Worm (Caenorhabditis elegans) whole organism, mixed stage, embryonic: ENCODE results near the gene nhr-27.

Experiments used
- M03D4.4 ChIP-seq: sonication (generic microtip); optimal IDR thresholded peaks from 2 replicates; lab custom pipeline; 2017; ENCODE audit warnings: mild to moderate bottlenecking, missing genetic modification characterization, missing compliant biosample characterization
- bed-3 ChIP-seq: fragments of 200-800 bp; sonication (Bioruptor generic); optimal IDR thresholded peaks from 3 replicates; lab custom pipeline; 2018; ENCODE audit warnings: mild to moderate bottlenecking, missing genetic modification characterization, moderate library complexity, missing compliant biosample characterization
- blmp-1 ChIP-seq: fragments of 150-350 bp; optimal IDR thresholded peaks from 2 replicates; lab custom pipeline; 2014; ENCODE audit warnings: missing biosample characterization, missing genetic modification characterization
- ceh-43 ChIP-seq: fragments of 200-800 bp; sonication (Bioruptor generic); optimal IDR thresholded peaks from 2 replicates; lab custom pipeline; 2018; ENCODE audit warnings: mild to moderate bottlenecking, missing genetic modification characterization, moderate library complexity, missing compliant biosample characterization
- ceh-83 ChIP-seq: fragments of 200-800 bp; sonication (Bioruptor generic); optimal IDR thresholded peaks from 2 replicates; lab custom pipeline; 2018; ENCODE audit warnings: mild to moderate bottlenecking, missing genetic modification characterization, missing compliant biosample characterization
- ces-1 ChIP-seq: fragments of 150-350 bp; optimal IDR thresholded peaks from 2 replicates; lab custom pipeline; 2014; ENCODE audit warnings: missing biosample characterization, missing genetic modification reagents, missing genetic modification characterization
- cnd-1 ChIP-seq: fragments of 200-800 bp; sonication (Bioruptor generic); optimal IDR thresholded peaks from 2 replicates; lab custom pipeline; 2018; ENCODE audit warnings: mild to moderate bottlenecking, missing genetic modification characterization, missing compliant biosample characterization
- drap-1 ChIP-seq: fragments of 200-800 bp; sonication (Bioruptor generic); optimal IDR thresholded peaks from 3 replicates; lab custom pipeline; 2018; ENCODE audit warnings: mild to moderate bottlenecking, missing genetic modification characterization, missing compliant biosample characterization
- elt-1 ChIP-seq: sonication (generic microtip); optimal IDR thresholded peaks from 2 replicates; lab custom pipeline; 2017; ENCODE audit warnings: missing genetic modification characterization, mild to moderate bottlenecking, missing compliant biosample characterization, antibody characterized with exemption, moderate library complexity, borderline replicate concordance; ENCODE audit not compliant: insufficient read depth
- elt-3 ChIP-seq: fragments of 150-350 bp; optimal IDR thresholded peaks from 2 replicates; lab custom pipeline; 2014; ENCODE audit warnings: missing biosample characterization, missing genetic modification characterization
- flh-1 ChIP-seq: fragments of 200-800 bp; sonication (Bioruptor generic); optimal IDR thresholded peaks from 2 replicates; lab custom pipeline; 2018; ENCODE audit warnings: mild to moderate bottlenecking, missing genetic modification characterization, moderate library complexity, missing compliant biosample characterization
- ham-2 ChIP-seq: fragments of 200-800 bp; sonication (Bioruptor generic); optimal IDR thresholded peaks from 2 replicates; lab custom pipeline; 2018; ENCODE audit warnings: mild to moderate bottlenecking, missing genetic modification characterization, missing compliant biosample characterization
- hlh-1 ChIP-seq: fragments of 150-350 bp; optimal IDR thresholded peaks from 2 replicates; lab custom pipeline; 2014; ENCODE audit warnings: missing biosample characterization, missing genetic modification reagents, missing genetic modification characterization
- lin-13 ChIP-seq: fragments of 150-350 bp; optimal IDR thresholded peaks from 2 replicates; lab custom pipeline; 2014; ENCODE audit warnings: missing biosample characterization, missing genetic modification characterization
- lin-32 ChIP-seq: fragments of 200-800 bp; sonication (Bioruptor generic); optimal IDR thresholded peaks from 2 replicates; lab custom pipeline; 2018; ENCODE audit warnings: mild to moderate bottlenecking, missing genetic modification characterization, missing compliant biosample characterization
- lsy-2 ChIP-seq: fragments of 150-350 bp; optimal IDR thresholded peaks from 2 replicates; lab custom pipeline; 2014; ENCODE audit warnings: missing biosample characterization, missing genetic modification characterization
- mab-5 ChIP-seq: fragments of 150-350 bp; optimal IDR thresholded peaks from 2 replicates; lab custom pipeline; 2014; ENCODE audit warnings: missing biosample characterization, missing genetic modification characterization
- mep-1 ChIP-seq: fragments of 150-350 bp; optimal IDR thresholded peaks from 2 replicates; lab custom pipeline; 2017; ENCODE audit warnings: missing biosample characterization, missing genetic modification reagents, missing genetic modification characterization, inconsistent platforms
- mls-2 ChIP-seq: sonication (generic microtip); optimal IDR thresholded peaks from 2 replicates; lab custom pipeline; 2016; ENCODE audit warnings: mild to moderate bottlenecking, missing genetic modification characterization, moderate library complexity, missing compliant biosample characterization
- nhr-2 ChIP-seq: fragments of 150-350 bp; optimal IDR thresholded peaks from 2 replicates; lab custom pipeline; 2014; ENCODE audit warnings: missing biosample characterization, missing genetic modification characterization
- nhr-237 ChIP-seq: fragments of 150-350 bp; optimal IDR thresholded peaks from 2 replicates; lab custom pipeline; 2014; ENCODE audit warnings: missing biosample characterization, missing genetic modification characterization
- nhr-28 ChIP-seq: fragments of 150-350 bp; optimal IDR thresholded peaks from 2 replicates; lab custom pipeline; 2014; ENCODE audit warnings: missing biosample characterization, missing genetic modification characterization
- nhr-76 ChIP-seq: sonication (generic microtip); optimal IDR thresholded peaks from 2 replicates; lab custom pipeline; 2017; ENCODE audit warnings: missing biosample characterization, missing genetic modification characterization
- pha-4 ChIP-seq: fragments of 150-350 bp; optimal IDR thresholded peaks from 2 replicates; lab custom pipeline; 2018; ENCODE audit warnings: missing biosample characterization, missing genetic modification reagents, missing genetic modification characterization
- sem-2 ChIP-seq: fragments of 200-800 bp; sonication (Bioruptor generic); optimal IDR thresholded peaks from 2 replicates; lab custom pipeline; 2018; ENCODE audit warnings: mild to moderate bottlenecking, missing genetic modification characterization, missing compliant biosample characterization
- snpc-4 ChIP-seq: fragments of 150-350 bp; optimal IDR thresholded peaks from 2 replicates; lab custom pipeline; 2014; ENCODE audit warnings: missing biosample characterization, missing genetic modification characterization
- sptf-1 ChIP-seq: sonication (generic microtip); optimal IDR thresholded peaks from 2 replicates; lab custom pipeline; 2017; ENCODE audit warnings: mild to moderate bottlenecking, missing genetic modification characterization, moderate library complexity, missing compliant biosample characterization
- tbx-8 ChIP-seq: fragments of 200-800 bp; sonication (Bioruptor generic); optimal IDR thresholded peaks from 2 replicates; lab custom pipeline; 2018; ENCODE audit warnings: mild to moderate bottlenecking, missing genetic modification characterization, moderate library complexity, missing compliant biosample characterization
- unc-120 ChIP-seq: sonication (generic microtip); optimal IDR thresholded peaks from 2 replicates; lab custom pipeline; 2017; ENCODE audit warnings: missing genetic modification characterization, missing compliant biosample characterization; ENCODE audit not compliant: poor library complexity, severe bottlenecking
- unc-39 ChIP-seq: fragments of 150-350 bp; optimal IDR thresholded peaks from 2 replicates; lab custom pipeline; 2014; ENCODE audit warnings: missing biosample characterization, missing genetic modification characterization
- unc-62 ChIP-seq: fragments of 150-350 bp; optimal IDR thresholded peaks from 2 replicates; lab custom pipeline; 2014; ENCODE audit warnings: missing biosample characterization, missing genetic modification reagents, missing genetic modification characterization
- zip-8 ChIP-seq: fragments of 150-350 bp; optimal IDR thresholded peaks from 2 replicates; lab custom pipeline; 2014; ENCODE audit warnings: missing biosample characterization, missing genetic modification characterization
- ztf-11 ChIP-seq: fragments of 150-350 bp; optimal IDR thresholded peaks from 2 replicates; lab custom pipeline; 2014; ENCODE audit warnings: missing biosample characterization, missing genetic modification characterization

The nhr-27 gene

DNA sequence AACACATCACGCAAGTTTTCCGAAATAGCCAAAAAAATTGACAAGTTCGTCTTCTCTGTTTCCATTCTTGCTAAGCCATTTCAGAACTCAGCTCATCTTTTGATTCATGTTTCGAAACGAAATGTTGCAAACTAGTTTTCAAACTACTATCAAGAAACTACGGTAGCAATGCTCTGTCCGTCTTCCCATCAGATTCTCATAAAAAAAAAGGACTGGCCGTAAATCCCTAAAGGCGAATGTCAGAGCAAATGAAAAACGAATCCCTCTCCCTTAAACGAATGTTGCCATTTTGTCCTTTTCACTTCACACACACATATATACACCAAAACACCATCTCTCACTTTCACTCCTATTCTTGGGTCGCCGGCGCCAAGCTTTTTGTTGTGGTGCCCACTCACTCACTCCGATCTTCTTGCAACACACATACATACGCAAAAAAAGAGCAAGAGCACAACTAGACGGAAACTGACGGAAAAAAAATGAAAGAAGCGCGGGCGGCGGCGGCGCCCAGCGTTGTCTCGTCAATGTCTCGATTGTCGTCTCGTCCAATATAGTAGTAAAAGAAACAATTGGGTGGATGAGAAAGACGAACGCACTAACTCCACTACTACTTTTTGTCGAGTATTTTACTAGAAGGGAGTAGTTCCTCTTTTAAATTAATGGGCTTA, 19.8 kb upstream of the nhr-27 start:
- TF ChIP-seq lin-13 (tag; lab: Kevin White, UChicago) (no peak), snpc-4 (tag; lab: Kevin White, UChicago) (no peak), ztf-11 (tag; lab: Kevin White, UChicago) (no peak), ceh-43 (GFP tag; lab: Kevin White, UChicago) (no peak), mls-2 (tag; lab: Kevin White, UChicago) (no peak), hlh-1 (tag; lab: Kevin White, UChicago) (no peak), elt-3 (tag; lab: Kevin White, UChicago) (no peak), nhr-237 (tag; lab: Kevin White, UChicago) (no peak), mep-1 (tag; lab: Kevin White, UChicago) (no peak), elt-1 (tag; lab: Kevin White, UChicago) (no peak)

DNA sequence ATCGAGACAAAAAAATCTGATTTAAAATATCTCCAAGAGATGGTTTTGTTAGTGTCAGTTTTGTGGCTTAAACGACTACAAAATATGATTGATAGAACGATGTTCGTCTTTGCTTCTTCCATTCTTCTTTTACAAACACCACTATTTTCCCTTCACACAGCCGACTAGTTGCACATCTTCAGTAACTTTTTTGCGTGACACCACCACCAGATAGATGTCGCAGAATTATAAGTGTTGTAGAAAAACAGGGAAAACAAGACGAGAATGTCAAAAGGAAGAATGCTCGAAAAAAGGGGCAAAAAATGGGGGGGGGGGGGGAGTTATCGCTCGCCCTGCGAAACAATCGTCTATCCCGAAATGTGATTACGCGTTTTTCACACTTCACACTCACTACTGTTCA, 18.7 kb upstream of the nhr-27 start:
- no peak for TF ChIP-seq tbx-8 (GFP tag; lab: Kevin White, UChicago)
- TF ChIP-seq mep-1 (tag; lab: Kevin White, UChicago), result no peak
- TF ChIP-seq drap-1 (GFP tag; lab: Kevin White, UChicago), result no peak
- no peak for TF ChIP-seq unc-62 (GFP tag; lab: Kevin White, UChicago)
- TF ChIP-seq lin-32 (GFP tag; lab: Kevin White, UChicago), result no peak
- no peak for TF ChIP-seq nhr-237 (tag; lab: Kevin White, UChicago)
- TF ChIP-seq elt-3 (tag; lab: Kevin White, UChicago), result no peak
- TF ChIP-seq sem-2 (GFP tag; lab: Kevin White, UChicago), result no peak
- no peak for TF ChIP-seq ceh-43 (GFP tag; lab: Kevin White, UChicago)
- TF ChIP-seq nhr-76, result no peak
- no peak for TF ChIP-seq ces-1 (GFP tag; lab: Kevin White, UChicago)

DNA sequence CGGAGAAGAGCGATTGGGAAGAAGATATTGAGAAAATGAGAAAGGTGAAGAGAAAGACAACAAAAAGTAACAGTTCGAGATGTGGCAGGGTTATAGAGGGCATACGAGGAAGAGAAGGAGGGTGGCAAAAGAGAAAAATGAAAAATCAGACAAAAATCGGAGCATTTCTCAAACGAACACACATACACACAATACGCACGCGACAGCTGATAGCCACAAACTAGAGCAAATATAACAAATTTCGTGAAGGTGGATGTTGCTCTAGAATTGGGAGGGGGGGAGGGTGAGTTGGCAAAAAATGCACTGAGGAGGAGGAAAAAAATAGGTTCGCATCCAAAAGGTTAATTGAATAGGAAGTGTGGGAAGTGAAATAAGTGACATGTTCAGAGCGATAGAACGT, 17.1 kb upstream of the nhr-27 start:
- TF ChIP-seq blmp-1 (tag; lab: Kevin White, UChicago) (no peak), mls-2 (tag; lab: Kevin White, UChicago) (no peak), unc-120 (no peak), ces-1 (GFP tag; lab: Kevin White, UChicago) (no peak), hlh-1 (tag; lab: Kevin White, UChicago) (no peak), mab-5 (tag; lab: Kevin White, UChicago) (no peak), lsy-2 (no peak), sptf-1 (tag; lab: Kevin White, UChicago) (no peak), nhr-76 (no peak), lin-13 (tag; lab: Kevin White, UChicago) (no peak), unc-39 (no peak), ham-2 (GFP tag; lab: Kevin White, UChicago) (no peak), nhr-237 (tag; lab: Kevin White, UChicago) (no peak)

DNA sequence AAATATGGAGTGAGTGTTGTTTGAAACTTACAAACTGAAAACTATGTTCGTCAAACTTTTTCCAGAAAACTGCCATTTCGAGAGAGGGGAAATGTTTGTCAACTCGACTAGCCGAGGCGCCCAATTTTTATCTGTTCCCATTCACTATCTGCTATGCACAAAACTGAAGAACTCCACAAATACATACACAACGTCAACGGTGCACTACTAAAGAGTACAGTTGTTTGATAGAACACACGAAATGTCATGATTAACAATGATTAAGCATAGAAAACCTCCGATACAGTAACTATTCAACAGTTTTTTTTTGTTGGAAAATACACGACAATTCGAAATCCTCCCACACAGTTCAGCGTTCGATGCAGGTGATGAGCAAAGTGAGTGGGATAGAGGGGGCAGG, 11.4 kb upstream of the nhr-27 start:
- TF ChIP-seq lin-32 (GFP tag; lab: Kevin White, UChicago) (no peak), M03D4.4 (no peak), hlh-1 (tag; lab: Kevin White, UChicago) (no peak), ztf-11 (tag; lab: Kevin White, UChicago) (no peak), elt-3 (tag; lab: Kevin White, UChicago) (no peak), lin-13 (tag; lab: Kevin White, UChicago) (no peak), sptf-1 (tag; lab: Kevin White, UChicago) (no peak), ceh-83 (GFP tag; lab: Kevin White, UChicago) (no peak), flh-1 (GFP tag; lab: Kevin White, UChicago) (no peak), ham-2 (GFP tag; lab: Kevin White, UChicago) (no peak), unc-62 (GFP tag; lab: Kevin White, UChicago) (no peak), nhr-2 (tag; lab: Kevin White, UChicago) (no peak)

DNA sequence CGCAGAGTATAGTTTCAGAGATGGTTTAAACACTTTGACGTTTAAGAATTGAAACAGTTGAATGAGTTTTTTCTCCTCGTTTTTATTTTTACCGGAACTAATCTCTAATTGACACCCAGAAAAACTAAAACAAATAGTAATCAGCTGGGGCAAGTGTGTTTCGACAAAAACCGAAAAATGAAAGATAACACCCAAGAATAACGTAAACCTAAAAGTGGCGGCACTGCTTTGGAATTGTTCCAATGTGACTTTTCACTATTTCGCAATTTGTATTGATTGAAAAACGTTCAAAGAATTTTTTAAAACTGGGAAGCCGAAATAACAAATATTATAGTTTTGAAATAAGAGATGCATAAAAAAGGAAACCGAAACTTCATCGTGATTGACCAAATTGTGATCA, 10.7 kb upstream of the nhr-27 start:
- TF ChIP-seq unc-39 (no peak), zip-8 (tag; lab: Kevin White, UChicago) (no peak), ham-2 (GFP tag; lab: Kevin White, UChicago) (no peak), bed-3 (GFP tag; lab: Kevin White, UChicago) (no peak), lsy-2 (no peak), cnd-1 (no peak), hlh-1 (tag; lab: Kevin White, UChicago) (no peak), elt-3 (tag; lab: Kevin White, UChicago) (no peak), tbx-8 (GFP tag; lab: Kevin White, UChicago) (no peak), nhr-28 (tag; lab: Kevin White, UChicago) (no peak), pha-4 (tag; lab: Kevin White, UChicago) (no peak), lin-32 (GFP tag; lab: Kevin White, UChicago) (no peak), sptf-1 (tag; lab: Kevin White, UChicago) (no peak), mab-5 (tag; lab: Kevin White, UChicago) (no peak), ceh-83 (GFP tag; lab: Kevin White, UChicago) (no peak), mls-2 (tag; lab: Kevin White, UChicago) (no peak)
